Worm (Caenorhabditis elegans): ENCODE results near the gene talp-3.

The talp-3 gene

ce11 chrIV:14621117-14621516 lies 32.1 kb downstream of the talp-3 start:
- TF ChIP-seq madf-8 (GFP tag; conservative IDR thresholded peaks at IDR 0.05) (no peak), nhr-179 (tag; optimal IDR thresholded peaks at IDR 0.05) (no peak), B0019.2 (GFP tag; conservative IDR thresholded peaks at IDR 0.05) (no peak), ceh-40 (GFP tag; IDR thresholded peaks at IDR 0.05) (no peak), pbrm-1 (GFP tag; IDR thresholded peaks at IDR 0.05) (no peak), F33H1.4 (GFP tag; IDR thresholded peaks at IDR 0.05) (no peak), egl-44 (GFP tag; IDR thresholded peaks at IDR 0.05) (no peak), ztf-25 (GFP tag; IDR thresholded peaks at IDR 0.05) (no peak), unc-130 (GFP tag; optimal IDR thresholded peaks at IDR 0.05) (no peak), F52B5.7 (tag; optimal IDR thresholded peaks at IDR 0.05) (no peak), let-526 (GFP tag; IDR thresholded peaks at IDR 0.05) (no peak), ztf-26 (tag; optimal IDR thresholded peaks at IDR 0.05) (no peak), T26A5.8 (tag; optimal IDR thresholded peaks at IDR 0.05) (no peak), cebp-2 (GFP tag; IDR thresholded peaks at IDR 0.05) (no peak), ceh-79 (tag; optimal IDR thresholded peaks at IDR 0.05) (no peak), ceh-58 (GFP tag; IDR thresholded peaks at IDR 0.05) (no peak), dpl-1 (GFP tag; optimal IDR thresholded peaks at IDR 0.05) (no peak)

ce11 chrIV:14620543-14620942 lies 32.6 kb downstream of the talp-3 start:
- TF ChIP-seq nhr-90 (tag; optimal IDR thresholded peaks at IDR 0.05), result no peak
- no peak for TF ChIP-seq unc-130 (GFP tag; optimal IDR thresholded peaks at IDR 0.05)
- TF ChIP-seq hmg-1.2 (GFP tag; IDR thresholded peaks at IDR 0.05), result peak; percentile 65; the same call in 1 of the 2 replicates
- peak; percentile 12 for TF ChIP-seq ceh-27 (GFP tag; optimal IDR thresholded peaks at IDR 0.05)
- no peak for TF ChIP-seq snpc-4 (GFP tag; optimal IDR thresholded peaks at IDR 0.05)
- peak in 1 of 4 experiments; percentile 28 for TF ChIP-seq snpc-4 (tag; optimal IDR thresholded peaks at IDR 0.05)
- peak; percentile 43 for TF ChIP-seq K12H6.12 (tag; optimal IDR thresholded peaks at IDR 0.05)
- no peak for TF ChIP-seq tbx-9 (tag; optimal IDR thresholded peaks at IDR 0.05; ENCODE audit: borderline replicate concordance)
- peak in 1 of 3 experiments; percentile 51 for TF ChIP-seq lin-35 (GFP tag; optimal IDR thresholded peaks at IDR 0.05)
- TF ChIP-seq zfh-2 (GFP tag; conservative IDR thresholded peaks at IDR 0.05), result peak; percentile 44; the same call in 1 of the 2 replicates
- 0 out of 2 replicates have a peak, but pooled peaks have one; percentile 20 for TF ChIP-seq egrh-3 (GFP tag; IDR thresholded peaks at IDR 0.05)
- TF ChIP-seq pha-4 (tag; optimal IDR thresholded peaks at IDR 0.05), result peak; percentile 10
- peak; percentile 11 for TF ChIP-seq nhr-80 (tag; optimal IDR thresholded peaks at IDR 0.05)
- no peak for TF ChIP-seq akir-1 (GFP tag; optimal IDR thresholded peaks at IDR 0.05)
- no peak for TF ChIP-seq cebp-1 (GFP tag; IDR thresholded peaks at IDR 0.05)
- peak; percentile 68 for TF ChIP-seq cebp-1 (tag; optimal IDR thresholded peaks at IDR 0.05)
- no peak for TF ChIP-seq ceh-100 (GFP tag; IDR thresholded peaks at IDR 0.05)
- TF ChIP-seq T26A5.8 (tag; optimal IDR thresholded peaks at IDR 0.05), result peak; percentile 25

- TF ChIP-seq hlh-12 (tag; optimal IDR thresholded peaks at IDR 0.05) (no peak), nhr-80 (tag; optimal IDR thresholded peaks at IDR 0.05) (peak; percentile 20), gei-17 (GFP tag; optimal IDR thresholded peaks at IDR 0.05) (no peak), ztf-26 (tag; optimal IDR thresholded peaks at IDR 0.05) (no peak), him-1 (tag; optimal IDR thresholded peaks at IDR 0.05) (no peak), attf-3 (GFP tag; conservative IDR thresholded peaks at IDR 0.05) (no peak)
These were observed 33.1 kb downstream of the talp-3 start for ce11 chrIV:14620042-14620441.

- TF ChIP-seq egl-18 (GFP tag; IDR thresholded peaks at IDR 0.05) (no peak), attf-3 (GFP tag; conservative IDR thresholded peaks at IDR 0.05) (no peak), repo-1 (tag; optimal IDR thresholded peaks at IDR 0.05) (peak; percentile 34), B0035.1 (tag; optimal IDR thresholded peaks at IDR 0.05) (no peak), F57C9.4 (tag; optimal IDR thresholded peaks at IDR 0.05) (peak; percentile 26), cebp-2 (GFP tag; IDR thresholded peaks at IDR 0.05) (peak; percentile 66; the same call in 1 of the 2 replicates), zfh-2 (GFP tag; conservative IDR thresholded peaks at IDR 0.05) (no peak), ceh-27 (GFP tag; optimal IDR thresholded peaks at IDR 0.05) (peak; percentile 1), hrde-1 (tag; optimal IDR thresholded peaks at IDR 0.05; ENCODE audit: borderline replicate concordance) (no peak), madf-8 (GFP tag; conservative IDR thresholded peaks at IDR 0.05) (no peak), cebp-1 (GFP tag; IDR thresholded peaks at IDR 0.05) (no peak), cebp-1 (tag; optimal IDR thresholded peaks at IDR 0.05) (no peak), K12H6.12 (tag; optimal IDR thresholded peaks at IDR 0.05) (peak; percentile 36), lsl-1 (GFP tag; optimal IDR thresholded peaks at IDR 0.05) (no peak), nfya-1 (tag; optimal IDR thresholded peaks at IDR 0.05; ENCODE audit: borderline replicate concordance, insufficient read depth) (no peak), madf-6 (GFP tag; IDR thresholded peaks at IDR 0.05) (no peak), ceh-100 (GFP tag; IDR thresholded peaks at IDR 0.05) (no peak), hmg-1.2 (GFP tag; IDR thresholded peaks at IDR 0.05) (no peak)
These were observed 34.6 kb downstream of the talp-3 start for ce11 chrIV:14618551-14618950.
